Worm (Caenorhabditis elegans) whole organism, mixed stage, embryonic: ENCODE measurements around the gene nhr-58.

Source experiments
- ceh-83 ChIP-seq: fragments of 200-800 bp; sonication (Bioruptor generic); optimal IDR thresholded peaks from 2 replicates; lab custom pipeline; 2018; ENCODE audit warnings: mild to moderate bottlenecking, missing genetic modification characterization, missing compliant biosample characterization
- cnd-1 ChIP-seq: fragments of 200-800 bp; sonication (Bioruptor generic); optimal IDR thresholded peaks from 2 replicates; lab custom pipeline; 2018; ENCODE audit warnings: mild to moderate bottlenecking, missing genetic modification characterization, missing compliant biosample characterization
- elt-3 ChIP-seq: fragments of 150-350 bp; optimal IDR thresholded peaks from 2 replicates; lab custom pipeline; 2014; ENCODE audit warnings: missing biosample characterization, missing genetic modification characterization
- flh-1 ChIP-seq: fragments of 200-800 bp; sonication (Bioruptor generic); optimal IDR thresholded peaks from 2 replicates; lab custom pipeline; 2018; ENCODE audit warnings: mild to moderate bottlenecking, missing genetic modification characterization, moderate library complexity, missing compliant biosample characterization
- lin-13 ChIP-seq: fragments of 150-350 bp; optimal IDR thresholded peaks from 2 replicates; lab custom pipeline; 2014; ENCODE audit warnings: missing biosample characterization, missing genetic modification characterization
- mab-5 ChIP-seq: fragments of 150-350 bp; optimal IDR thresholded peaks from 2 replicates; lab custom pipeline; 2014; ENCODE audit warnings: missing biosample characterization, missing genetic modification characterization
- mep-1 ChIP-seq: fragments of 150-350 bp; optimal IDR thresholded peaks from 2 replicates; lab custom pipeline; 2017; ENCODE audit warnings: missing biosample characterization, missing genetic modification reagents, missing genetic modification characterization, inconsistent platforms
- mls-2 ChIP-seq: sonication (generic microtip); optimal IDR thresholded peaks from 2 replicates; lab custom pipeline; 2016; ENCODE audit warnings: mild to moderate bottlenecking, missing genetic modification characterization, moderate library complexity, missing compliant biosample characterization
- nhr-237 ChIP-seq: fragments of 150-350 bp; optimal IDR thresholded peaks from 2 replicates; lab custom pipeline; 2014; ENCODE audit warnings: missing biosample characterization, missing genetic modification characterization
- pha-4 ChIP-seq: fragments of 150-350 bp; optimal IDR thresholded peaks from 2 replicates; lab custom pipeline; 2018; ENCODE audit warnings: missing biosample characterization, missing genetic modification reagents, missing genetic modification characterization
- snpc-4 ChIP-seq: fragments of 150-350 bp; optimal IDR thresholded peaks from 2 replicates; lab custom pipeline; 2014; ENCODE audit warnings: missing biosample characterization, missing genetic modification characterization
- unc-39 ChIP-seq: fragments of 150-350 bp; optimal IDR thresholded peaks from 2 replicates; lab custom pipeline; 2014; ENCODE audit warnings: missing biosample characterization, missing genetic modification characterization
- unc-62 ChIP-seq: fragments of 150-350 bp; optimal IDR thresholded peaks from 2 replicates; lab custom pipeline; 2014; ENCODE audit warnings: missing biosample characterization, missing genetic modification reagents, missing genetic modification characterization
- ztf-11 ChIP-seq: fragments of 150-350 bp; optimal IDR thresholded peaks from 2 replicates; lab custom pipeline; 2014; ENCODE audit warnings: missing biosample characterization, missing genetic modification characterization

ce11 chrV:497399-497798, 34.7 kb upstream of the nhr-58 start, which contains the start of gene T01G6.1:
- no peak for TF ChIP-seq lin-13 (tag; lab: Kevin White, UChicago)
- TF ChIP-seq snpc-4 = no peak
- no peak for TF ChIP-seq ztf-11 (tag; lab: Kevin White, UChicago)
- no peak for TF ChIP-seq mls-2 (tag; lab: Kevin White, UChicago)
- TF ChIP-seq pha-4 (tag; lab: Kevin White, UChicago) = no peak
- TF ChIP-seq unc-62 = no peak
- no peak for TF ChIP-seq mab-5 (tag; lab: Kevin White, UChicago)
- no peak for TF ChIP-seq ceh-83 (GFP tag; lab: Kevin White, UChicago)
- TF ChIP-seq unc-39 (tag; lab: Kevin White, UChicago) = no peak
- no peak for TF ChIP-seq flh-1
- no peak for TF ChIP-seq elt-3 (tag; lab: Kevin White, UChicago)
- TF ChIP-seq mep-1 (tag; lab: Kevin White, UChicago) = no peak
- no peak for TF ChIP-seq cnd-1
- no peak for TF ChIP-seq nhr-237 (tag; lab: Kevin White, UChicago)
